Fruit fly (Drosophila melanogaster) whole organism, embryonic: ENCODE measurements around the gene CG31924.
A peak's percentile ranks its signal among the peaks of the same experiment; 100 is the strongest.

Source experiments
- C15 ChIP-seq: fragments of 200-800 bp; sonication (Bioruptor generic); IDR thresholded peaks from 3 replicates; pipeline ENCODE4 v1.3.6; 2022; ENCODE audit warnings: missing biosample characterization, missing genetic modification characterization
- CG10462 ChIP-seq: fragments of 200-800 bp; sonication (Bioruptor generic); optimal IDR thresholded peaks from 2 replicates; lab custom pipeline; 2016; ENCODE audit warnings: missing biosample characterization, missing genetic modification characterization
- CG10565 ChIP-seq: fragments of 200-800 bp; sonication (Bioruptor generic); optimal IDR thresholded peaks from 3 replicates; lab custom pipeline; 2016; ENCODE audit warnings: missing biosample characterization, mild to moderate bottlenecking, missing genetic modification characterization
- CG10959 ChIP-seq: fragments of 200-800 bp; sonication (Bioruptor generic); IDR thresholded peaks from 2 replicates; pipeline ENCODE4 v1.3.6; 2022; ENCODE audit warnings: missing biosample characterization, missing genetic modification characterization
- CG11093 ChIP-seq: fragments of 200-800 bp; sonication (Bioruptor generic); IDR thresholded peaks from 3 replicates; pipeline ENCODE4 v1.3.6; 2022; ENCODE audit warnings: missing biosample characterization, missing genetic modification characterization
- CG13296 ChIP-seq: fragments of 200-800 bp; sonication (Bioruptor generic); optimal IDR thresholded peaks from 3 replicates; lab custom pipeline; 2018; ENCODE audit warnings: missing biosample characterization, mild to moderate bottlenecking, missing genetic modification characterization
- CG1647 ChIP-seq: fragments of 200-800 bp; sonication (Bioruptor generic); optimal IDR thresholded peaks from 3 replicates; lab custom pipeline; 2016; ENCODE audit warnings: missing biosample characterization, missing genetic modification characterization
- CG17829 ChIP-seq: fragments of 200-800 bp; optimal IDR thresholded peaks from 2 replicates; lab custom pipeline; 2019; ENCODE audit warnings: missing biosample characterization, mild to moderate bottlenecking, missing genetic modification characterization, moderate library complexity
- CG2129 ChIP-seq: fragments of 200-800 bp; sonication (Bioruptor generic); IDR thresholded peaks from 2 replicates; pipeline ENCODE4 v1.3.6; 2022; ENCODE audit warnings: missing biosample characterization, missing genetic modification characterization; ENCODE audit not compliant: partially characterized antibody
- CG34422 ChIP-seq: fragments of 200-800 bp; sonication (Bioruptor generic); IDR thresholded peaks from 3 replicates; pipeline ENCODE4 v1.3.6; 2022; ENCODE audit warnings: missing biosample characterization, missing genetic modification characterization
- CG4282 ChIP-seq: fragments of 200-800 bp; sonication (Bioruptor generic); optimal IDR thresholded peaks from 2 replicates; lab custom pipeline; 2016; ENCODE audit warnings: missing biosample characterization, missing genetic modification characterization
- CG4404 ChIP-seq: fragments of 200-800 bp; sonication (Bioruptor generic); IDR thresholded peaks from 2 replicates; pipeline ENCODE4 v1.3.6; 2022; ENCODE audit warnings: missing biosample characterization, missing genetic modification characterization
- CG7745 ChIP-seq: fragments of 200-800 bp; sonication (Bioruptor generic); optimal IDR thresholded peaks from 2 replicates; lab custom pipeline; 2018; ENCODE audit warnings: missing biosample characterization, mild to moderate bottlenecking, missing genetic modification characterization, moderate library complexity
- CG7786 ChIP-seq: fragments of 200-800 bp; sonication (Bioruptor generic); optimal IDR thresholded peaks from 2 replicates; lab custom pipeline; 2016; ENCODE audit warnings: missing biosample characterization, missing genetic modification characterization
- CG7963 ChIP-seq: fragments of 200-800 bp; sonication (Bioruptor generic); IDR thresholded peaks from 3 replicates; pipeline ENCODE4 v1.3.6; 2022; ENCODE audit warnings: missing biosample characterization, missing genetic modification characterization; ENCODE audit not compliant: partially characterized antibody
- CG8924 ChIP-seq: fragments of 200-800 bp; optimal IDR thresholded peaks from 3 replicates; lab custom pipeline; 2019; ENCODE audit warnings: missing biosample characterization, mild to moderate bottlenecking, missing genetic modification characterization, moderate library complexity
- CG9215 ChIP-seq: fragments of 200-800 bp; sonication (Bioruptor generic); IDR thresholded peaks from 2 replicates; pipeline ENCODE4 v1.3.6; 2022; ENCODE audit warnings: missing biosample characterization, missing genetic modification characterization
- CG9437 ChIP-seq: fragments of 200-800 bp; sonication (Bioruptor generic); optimal IDR thresholded peaks from 2 replicates; lab custom pipeline; 2018; ENCODE audit warnings: missing biosample characterization, mild to moderate bottlenecking, missing genetic modification characterization
- CrebB ChIP-seq: fragments of 200-800 bp; sonication (Bioruptor generic); optimal IDR thresholded peaks from 3 replicates; lab custom pipeline; 2018; ENCODE audit warnings: missing biosample characterization, mild to moderate bottlenecking, missing genetic modification characterization
- Doc2 ChIP-seq: fragments of 200-800 bp; sonication (Bioruptor generic); IDR thresholded peaks from 2 replicates; pipeline ENCODE4 v1.3.6; 2022; ENCODE audit warnings: missing biosample characterization, missing genetic modification characterization
- Gsc ChIP-seq: fragments of 200-800 bp; sonication (Bioruptor generic); IDR thresholded peaks from 2 replicates; pipeline ENCODE4 v1.3.6; 2022; ENCODE audit warnings: missing biosample characterization, missing genetic modification characterization
- Hr3 ChIP-seq: fragments of 200-800 bp; sonication (Bioruptor generic); optimal IDR thresholded peaks from 3 replicates; lab custom pipeline; 2016; ENCODE audit warnings: missing biosample characterization, missing genetic modification characterization
- Hr39 ChIP-seq: fragments of >200 bp; optimal IDR thresholded peaks from 2 replicates; lab custom pipeline; 2017
- Lim3 ChIP-seq: fragments of 200-800 bp; sonication (Bioruptor generic); IDR thresholded peaks from 2 replicates; pipeline ENCODE4 v1.3.6; 2022; ENCODE audit warnings: missing biosample characterization, missing genetic modification characterization
- MTF-1 ChIP-seq: fragments of 200-800 bp; sonication (Bioruptor generic); optimal IDR thresholded peaks from 2 replicates; lab custom pipeline; 2018; ENCODE audit warnings: missing biosample characterization, mild to moderate bottlenecking, missing genetic modification characterization, borderline replicate concordance
- Med ChIP-seq: fragments of 200-800 bp; sonication (Bioruptor generic); peaks from one replicate; lab custom pipeline; 2016; ENCODE audit warnings: missing biosample characterization, missing genetic modification characterization, mild to moderate bottlenecking, inconsistent platforms, moderate library complexity
- Six4 ChIP-seq: fragments of 200-800 bp; sonication (Bioruptor generic); optimal IDR thresholded peaks from 2 replicates; lab custom pipeline; 2016; ENCODE audit warnings: missing biosample characterization, missing genetic modification characterization
- Sox102F ChIP-seq: fragments of 200-800 bp; sonication (Bioruptor generic); optimal IDR thresholded peaks from 2 replicates; lab custom pipeline; 2018; ENCODE audit warnings: missing biosample characterization, mild to moderate bottlenecking, missing genetic modification characterization, moderate library complexity
- ap ChIP-seq: fragments of 200-800 bp; sonication (Bioruptor generic); IDR thresholded peaks from 2 replicates; pipeline ENCODE4 v1.3.6; 2022; ENCODE audit warnings: missing biosample characterization, missing genetic modification characterization
- bbx ChIP-seq: fragments of 200-800 bp; sonication (Bioruptor generic); IDR thresholded peaks from 2 replicates; pipeline ENCODE4 v1.3.6; 2022; ENCODE audit warnings: missing biosample characterization, missing genetic modification characterization; ENCODE audit not compliant: partially characterized antibody
- cad ChIP-seq: fragments of >200 bp; optimal IDR thresholded peaks from 2 replicates; lab custom pipeline; 2017; ENCODE audit warnings: missing biosample characterization, missing genetic modification characterization
- chinmo ChIP-seq: fragments of 200-800 bp; sonication (Bioruptor generic); IDR thresholded peaks from 4 replicates; pipeline ENCODE4 v1.3.6; 2022; ENCODE audit warnings: missing biosample characterization, missing genetic modification characterization; ENCODE audit not compliant: partially characterized antibody
- cwo ChIP-seq: fragments of 200-800 bp; sonication (Bioruptor generic); optimal IDR thresholded peaks from 3 replicates; lab custom pipeline; 2017; ENCODE audit warnings: missing biosample characterization, missing genetic modification characterization, mild to moderate bottlenecking, moderate library complexity, missing genetic modification reagents
- fd102C ChIP-seq: fragments of 200-800 bp; sonication (Bioruptor generic); optimal IDR thresholded peaks from 2 replicates; lab custom pipeline; 2018; ENCODE audit warnings: missing biosample characterization, mild to moderate bottlenecking, missing genetic modification characterization, moderate library complexity
- h ChIP-seq: fragments of >200 bp; optimal IDR thresholded peaks from 2 replicates; lab custom pipeline; 2017
- lab ChIP-seq: fragments of 200-800 bp; sonication (Bioruptor generic); optimal IDR thresholded peaks from 3 replicates; lab custom pipeline; 2017; ENCODE audit warnings: missing biosample characterization, missing genetic modification characterization, mild to moderate bottlenecking, moderate library complexity, missing genetic modification reagents
- nau ChIP-seq: fragments of 200-800 bp; sonication (Bioruptor generic); optimal IDR thresholded peaks from 3 replicates; lab custom pipeline; 2017; ENCODE audit warnings: missing biosample characterization, mild to moderate bottlenecking, missing genetic modification characterization, missing genetic modification reagents
- nerfin-2 ChIP-seq: fragments of 200-800 bp; sonication (Bioruptor generic); IDR thresholded peaks from 2 replicates; pipeline ENCODE4 v1.3.6; 2022; ENCODE audit warnings: missing biosample characterization, missing genetic modification characterization; ENCODE audit not compliant: partially characterized antibody
- pb ChIP-seq: fragments of 200-800 bp; sonication (Bioruptor generic); optimal IDR thresholded peaks from 3 replicates; lab custom pipeline; 2016; ENCODE audit warnings: missing biosample characterization, missing genetic modification characterization
- sens-2 ChIP-seq: fragments of 200-800 bp; sonication (Bioruptor generic); IDR thresholded peaks from 2 replicates; pipeline ENCODE4 v1.3.6; 2022; ENCODE audit warnings: missing biosample characterization, missing genetic modification characterization
- stwl ChIP-seq: fragments of 200-800 bp; sonication (Bioruptor generic); optimal IDR thresholded peaks from 3 replicates; lab custom pipeline; 2018; ENCODE audit warnings: missing biosample characterization, mild to moderate bottlenecking, missing genetic modification characterization, moderate library complexity
- tup ChIP-seq: fragments of 200-800 bp; sonication (Bioruptor generic); optimal IDR thresholded peaks from 2 replicates; lab custom pipeline; 2016; ENCODE audit warnings: missing biosample characterization, mild to moderate bottlenecking, missing genetic modification characterization, moderate library complexity
- twi ChIP-seq: fragments of 200-800 bp; optimal IDR thresholded peaks from 2 replicates; lab custom pipeline; 2019; ENCODE audit warnings: missing biosample characterization, mild to moderate bottlenecking, missing genetic modification characterization, moderate library complexity
- tx ChIP-seq: fragments of 200-800 bp; sonication (Bioruptor generic); optimal IDR thresholded peaks from 2 replicates; lab custom pipeline; 2016; ENCODE audit warnings: missing biosample characterization, missing genetic modification characterization

CG31924 gene

DNA sequence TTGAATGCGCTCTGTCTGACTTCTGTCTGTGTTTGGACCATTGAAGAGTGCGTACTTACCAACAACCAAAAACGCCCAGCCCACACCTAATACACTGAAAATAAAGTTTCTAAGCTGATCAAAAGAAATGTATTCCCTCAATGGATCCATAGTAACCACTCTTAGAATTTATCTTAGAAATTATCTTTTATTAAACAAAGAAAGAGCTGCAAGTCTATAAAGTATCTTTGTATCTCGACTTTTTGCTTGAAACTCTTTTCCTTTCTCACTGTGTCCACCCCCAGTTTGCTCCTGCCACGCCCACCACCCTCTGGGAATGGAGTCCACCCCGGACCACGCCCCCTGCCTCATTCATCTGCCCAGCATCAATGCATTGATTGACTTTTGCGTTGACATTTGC is 22.9 kb upstream of the CG31924 start (continued):
- TF ChIP-seq CG13296 (GFP tag; lab: Kevin White, UChicago) (no peak), ap (no peak), Sox102F (peak; percentile 27), Med (GFP tag; lab: Kevin White, UChicago) (peak; percentile 44)

DNA sequence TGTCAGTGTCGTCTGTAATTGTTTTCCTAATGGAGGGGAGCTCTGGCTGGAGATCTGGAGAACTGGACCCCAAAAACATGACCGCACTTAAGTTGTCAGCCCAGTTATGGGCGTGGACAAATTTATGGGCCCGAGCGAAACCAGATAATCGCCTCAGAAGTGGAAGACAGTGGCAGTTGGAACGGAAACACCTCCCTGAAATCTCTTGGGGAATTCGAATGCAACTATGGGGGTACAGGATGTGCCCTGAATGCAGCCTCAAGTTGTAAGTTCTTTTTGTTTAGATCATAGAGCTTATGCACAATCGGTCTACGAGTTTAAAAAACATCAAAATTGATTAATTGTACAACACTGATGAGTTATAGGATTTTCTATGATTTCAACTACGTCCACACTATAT is 13.0 kb upstream of the CG31924 start, which contains the start of gene CG14346:
TSS of gene CG14346 (plus strand) at position 301 of the 400 bp plus-strand sequence.
- TF ChIP-seq MTF-1 (GFP tag; lab: Kevin White, UChicago) (no peak), stwl (tag; lab: Kevin White, UChicago) (peak; percentile 22), cwo (GFP tag; lab: Kevin White, UChicago) (no peak)

DNA sequence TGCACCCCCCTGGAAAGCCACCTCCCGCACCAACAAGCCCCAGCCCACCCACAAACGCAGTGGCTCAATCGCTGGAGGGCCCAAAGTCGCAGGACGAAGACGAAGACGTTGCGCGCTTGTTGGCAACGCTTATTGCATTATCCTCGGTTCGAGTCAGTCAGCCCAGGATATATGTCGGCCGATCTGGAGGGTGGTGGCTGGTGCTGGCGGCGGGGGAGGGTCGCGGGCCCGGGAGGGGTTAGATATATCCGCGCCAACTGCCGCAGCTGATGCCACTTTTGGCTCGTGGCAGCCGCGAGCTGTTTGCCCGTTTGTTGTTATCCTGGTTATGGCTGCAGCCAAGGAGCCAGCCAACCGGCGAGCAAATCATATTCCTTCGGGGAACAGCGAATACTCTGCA is 10.3 kb upstream of the CG31924 start:
- TF ChIP-seq chinmo (GFP tag; lab: Robert Waterston, UW) (no peak), Hr39 (peak; percentile 59)

DNA sequence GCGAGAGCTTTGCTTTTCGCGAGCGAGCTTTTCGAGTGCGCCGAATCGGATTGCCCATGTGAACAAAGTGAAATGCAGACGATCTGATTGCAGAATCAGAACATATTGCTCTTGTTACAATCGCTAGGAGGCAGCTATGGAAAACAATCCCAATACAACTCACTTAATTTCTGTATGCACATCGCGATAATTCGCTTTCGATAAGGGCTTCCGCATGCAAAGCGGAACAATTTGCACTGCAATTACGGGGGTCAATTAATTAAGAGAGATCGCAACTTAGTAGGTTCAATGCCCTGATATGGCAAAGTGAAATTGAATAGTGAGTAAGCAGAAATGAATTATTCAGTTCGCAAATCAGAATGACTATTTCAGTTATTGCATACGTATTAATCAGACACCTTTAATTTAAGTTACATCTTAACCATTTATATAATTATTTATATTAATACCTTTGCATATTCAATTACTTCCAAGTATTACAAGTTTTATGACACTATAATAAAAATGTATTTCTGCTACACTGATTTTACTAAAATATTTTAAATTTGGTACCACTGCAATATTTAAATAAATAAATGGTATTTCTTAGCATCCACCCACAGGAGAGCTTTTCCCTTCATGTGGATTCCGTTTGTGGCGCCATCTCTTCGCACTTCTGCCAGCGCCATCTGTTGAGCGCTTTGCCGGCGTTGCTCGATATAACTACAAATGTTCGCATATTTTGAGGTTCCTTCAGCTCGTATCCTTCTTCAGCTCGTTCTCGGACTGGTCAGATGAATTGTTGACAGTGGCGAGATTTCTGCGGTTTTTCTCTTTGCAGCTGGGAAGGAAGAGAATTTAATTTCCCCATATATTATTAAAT is 7.3 kb upstream of the CG31924 start, which contains the start of gene NLaz:
TSS of gene NLaz (minus strand) at position 51 of the 862 bp plus-strand sequence.
- TF ChIP-seq CG11093 (GFP tag; lab: Robert Waterston, UW) (no peak), CG8924 (tag; lab: Kevin White, UChicago) (no peak), twi (tag; lab: Kevin White, UChicago) (no peak), nau (GFP tag; lab: Kevin White, UChicago) (no peak), Gsc (no peak), Doc2 (GFP tag; lab: Robert Waterston, UW) (no peak), CG7786 (no peak), CG10959 (GFP tag; lab: Robert Waterston, UW) (peak; percentile 57), CG10462 (GFP tag; lab: Kevin White, UChicago) (no peak), CG7745 (tag; lab: Kevin White, UChicago) (no peak), CG9215 (GFP tag; lab: Robert Waterston, UW) (no peak), CrebB (tag; lab: Kevin White, UChicago) (no peak), lab (GFP tag; lab: Kevin White, UChicago) (no peak), pb (GFP tag; lab: Kevin White, UChicago) (no peak), CG10565 (GFP tag; lab: Kevin White, UChicago) (no peak), CG9437 (GFP tag; lab: Kevin White, UChicago) (no peak), h (lab: Kevin White, UChicago) (no peak), Six4 (GFP tag; lab: Kevin White, UChicago) (no peak), CG34422 (GFP tag; lab: Robert Waterston, UW) (no peak), cwo (GFP tag; lab: Kevin White, UChicago) (no peak), CG7963 (GFP tag; lab: Robert Waterston, UW) (peak; percentile 34; the same call in 1 of the 3 replicates), C15 (GFP tag; lab: Robert Waterston, UW) (no peak), bbx (GFP tag; lab: Robert Waterston, UW) (peak; percentile 20; the same call in 1 of the 2 replicates), CG2129 (GFP tag; lab: Robert Waterston, UW) (no peak), CG1647 (GFP tag; lab: Kevin White, UChicago) (no peak), nerfin-2 (GFP tag; lab: Robert Waterston, UW) (no peak), tx (GFP tag; lab: Kevin White, UChicago) (no peak), sens-2 (no peak), Hr3 (GFP tag; lab: Kevin White, UChicago) (peak; percentile 27), cad (no peak), CG4404 (GFP tag; lab: Robert Waterston, UW) (no peak), CG17829 (no peak), CG4282 (GFP tag; lab: Kevin White, UChicago) (no peak), Lim3 (GFP tag; lab: Robert Waterston, UW) (no peak), fd102C (no peak), tup (GFP tag; lab: Kevin White, UChicago) (no peak)
